Worm (Caenorhabditis elegans): Measurements from ENCODE around the gene haf-8.
A peak's percentile ranks its signal among the peaks of the same experiment; 100 is the strongest.

Gene haf-8

ce11 chrIV:14656573-14657129 lies 43.1 kb downstream of the haf-8 start, which contains the start of gene Y57G11C.33:
Gene Y57G11C.33 (plus strand): TSS chrIV:14657079.
- TF ChIP-seq unc-62 (GFP tag; optimal IDR thresholded peaks at IDR 0.05) (no peak), nhr-12 (tag; optimal IDR thresholded peaks at IDR 0.05) (no peak), lin-13 (tag; optimal IDR thresholded peaks at IDR 0.05) (peak; percentile 3), nhr-28 (tag; optimal IDR thresholded peaks at IDR 0.05) (no peak), mep-1 (tag; optimal IDR thresholded peaks at IDR 0.05) (peak; percentile 46), cnd-1 (tag; optimal IDR thresholded peaks at IDR 0.05) (no peak), bed-3 (GFP tag; optimal IDR thresholded peaks at IDR 0.05) (no peak), snpc-4 (tag; optimal IDR thresholded peaks at IDR 0.05) (no peak), ces-1 (GFP tag; optimal IDR thresholded peaks at IDR 0.05) (peak; percentile 49), elt-3 (tag; optimal IDR thresholded peaks at IDR 0.05) (no peak), sptf-1 (tag; optimal IDR thresholded peaks at IDR 0.05) (no peak), elt-1 (tag; optimal IDR thresholded peaks at IDR 0.05; ENCODE audit: borderline replicate concordance, insufficient read depth) (no peak), lsy-2 (tag; optimal IDR thresholded peaks at IDR 0.05) (peak; percentile 90)

- no peak for TF ChIP-seq sem-2 (GFP tag; optimal IDR thresholded peaks at IDR 0.05)
- TF ChIP-seq lin-32 (GFP tag; optimal IDR thresholded peaks at IDR 0.05): no peak
- TF ChIP-seq lin-13 (tag; optimal IDR thresholded peaks at IDR 0.05): no peak
- TF ChIP-seq flh-1 (GFP tag; optimal IDR thresholded peaks at IDR 0.05): no peak
- no peak for TF ChIP-seq unc-120 (tag; optimal IDR thresholded peaks at IDR 0.05; ENCODE audit: poor library complexity, severe bottlenecking)
- no peak for TF ChIP-seq mab-5 (tag; optimal IDR thresholded peaks at IDR 0.05)
- TF ChIP-seq drap-1 (GFP tag; optimal IDR thresholded peaks at IDR 0.05): no peak
- TF ChIP-seq pha-4 (tag; optimal IDR thresholded peaks at IDR 0.05): no peak
These were observed 46.7 kb downstream of the haf-8 start, which contains the start of gene talp-3 for ce11 chrIV:14653066-14653465. Gene talp-3 (minus strand): TSS chrIV:14653380.
